Worm (Caenorhabditis elegans) whole organism, L1 larva: ENCODE results near the gene C25G4.3.

Experiments
- C04F5.9 ChIP-seq: sonication (generic microtip); optimal IDR thresholded peaks from 2 replicates; lab custom pipeline; 2016; ENCODE audit warnings: missing genetic modification characterization, missing compliant biosample characterization
- aha-1 ChIP-seq: fragments of 150-350 bp; optimal IDR thresholded peaks from 2 replicates; lab custom pipeline; 2014; ENCODE audit warnings: missing biosample characterization, missing genetic modification characterization
- alr-1 ChIP-seq: fragments of 200-800 bp; sonication (Bioruptor generic); optimal IDR thresholded peaks from 2 replicates; lab custom pipeline; 2018; ENCODE audit warnings: borderline replicate concordance, mild to moderate bottlenecking, missing genetic modification characterization, missing compliant biosample characterization
- fkh-4 ChIP-seq: sonication (generic microtip); optimal IDR thresholded peaks from 2 replicates; lab custom pipeline; 2016; ENCODE audit warnings: missing compliant biosample characterization, missing genetic modification characterization, borderline replicate concordance
- lin-39 ChIP-seq: fragments of 150-350 bp; optimal IDR thresholded peaks from 2 replicates; lab custom pipeline; 2014; ENCODE audit warnings: missing biosample characterization, missing genetic modification reagents, missing genetic modification characterization
- lsy-2 ChIP-seq, 2 experiments: fragments of 150-350 bp; optimal IDR thresholded peaks; 2 replicates each; lab custom pipeline; 2014; ENCODE audit warnings: missing biosample characterization in 2 of 2, missing genetic modification characterization in 2 of 2
- nhr-11 ChIP-seq: fragments of 150-350 bp; optimal IDR thresholded peaks from 2 replicates; lab custom pipeline; 2014; ENCODE audit warnings: missing biosample characterization, missing genetic modification characterization
- nhr-77 ChIP-seq: fragments of 150-350 bp; optimal IDR thresholded peaks from 2 replicates; lab custom pipeline; 2014; ENCODE audit warnings: missing biosample characterization, missing genetic modification characterization
- snpc-4 ChIP-seq: fragments of 150-350 bp; optimal IDR thresholded peaks from 2 replicates; lab custom pipeline; 2014; ENCODE audit warnings: missing biosample characterization, missing genetic modification characterization

DNA sequence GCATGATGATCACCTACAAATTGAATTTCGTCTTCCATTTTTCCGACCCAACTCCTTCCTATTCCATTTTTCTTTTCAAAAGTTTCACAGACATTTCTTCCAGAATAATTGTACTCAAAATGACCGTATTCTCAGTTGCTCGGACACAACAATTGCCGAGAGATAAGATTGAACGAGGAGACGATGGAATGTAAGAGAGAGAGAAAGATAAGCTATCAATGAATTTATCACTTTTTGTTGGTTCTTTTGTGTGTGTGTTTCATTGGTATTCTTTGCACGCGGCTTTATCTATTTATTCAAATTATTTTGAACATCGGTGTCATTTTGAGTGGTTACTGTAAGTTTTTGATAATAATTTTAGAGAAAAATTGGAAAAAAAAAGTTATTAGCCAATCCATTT lies 25.2 kb downstream of the C25G4.3 start, which contains the start of gene ugt-65:
- TF ChIP-seq nhr-11 (tag; lab: Kevin White, UChicago), result no peak
- TF ChIP-seq alr-1, result no peak
- TF ChIP-seq aha-1 (tag; lab: Kevin White, UChicago), result no peak
- TF ChIP-seq C04F5.9 (tag; lab: Kevin White, UChicago), result no peak
- TF ChIP-seq fkh-4 (tag; lab: Kevin White, UChicago), result no peak
- no peak for TF ChIP-seq lsy-2 (tag; optimal IDR thresholded peaks at IDR 0.05; lab: Kevin White, UChicago)
- no peak for TF ChIP-seq lin-39 (tag; lab: Kevin White, UChicago)
- no peak for TF ChIP-seq nhr-77 (tag; lab: Kevin White, UChicago)
- TF ChIP-seq snpc-4 (tag; lab: Kevin White, UChicago), result no peak
